Fruit fly (Drosophila melanogaster) whole organism, embryonic: Measurements from ENCODE around the gene CG6409.
A peak's percentile ranks its signal among the peaks of the same experiment; 100 is the strongest.

Experiments
- ATbp ChIP-seq: fragments of 200-800 bp; sonication (Bioruptor generic); optimal IDR thresholded peaks from 2 replicates; lab custom pipeline; 2017; ENCODE audit warnings: missing biosample characterization, mild to moderate bottlenecking, missing genetic modification characterization, missing genetic modification reagents
- CG1024 ChIP-seq: fragments of 200-800 bp; sonication (Bioruptor generic); IDR thresholded peaks from 2 replicates; pipeline ENCODE4 v1.3.6; 2022; ENCODE audit warnings: missing biosample characterization, missing genetic modification characterization
- CG11247 ChIP-seq: fragments of 200-800 bp; sonication (Bioruptor generic); IDR thresholded peaks from 2 replicates; pipeline ENCODE4 v1.3.6; 2022; ENCODE audit warnings: missing biosample characterization, missing genetic modification characterization
- CG11696 ChIP-seq: fragments of 200-800 bp; sonication (Bioruptor generic); IDR thresholded peaks from 2 replicates; pipeline ENCODE4 v1.3.6; 2022; ENCODE audit warnings: missing biosample characterization, missing genetic modification characterization
- CG12219 ChIP-seq: fragments of 200-800 bp; sonication (Bioruptor generic); optimal IDR thresholded peaks from 3 replicates; lab custom pipeline; 2018; ENCODE audit warnings: missing biosample characterization, mild to moderate bottlenecking, missing genetic modification characterization
- CG12236 ChIP-seq: fragments of 200-800 bp; sonication (Bioruptor generic); optimal IDR thresholded peaks from 2 replicates; lab custom pipeline; 2016; ENCODE audit warnings: missing biosample characterization, missing genetic modification characterization
- CG12299 ChIP-seq: fragments of 200-800 bp; sonication (Bioruptor generic); optimal IDR thresholded peaks from 2 replicates; lab custom pipeline; 2018; ENCODE audit warnings: missing biosample characterization, mild to moderate bottlenecking, missing genetic modification characterization
- CG13287 ChIP-seq: fragments of 200-800 bp; sonication (Bioruptor generic); IDR thresholded peaks from 2 replicates; pipeline ENCODE4 v1.3.6; 2022; ENCODE audit warnings: missing biosample characterization, missing genetic modification characterization; ENCODE audit not compliant: partially characterized antibody
- CG15514 ChIP-seq: fragments of 200-800 bp; sonication (Bioruptor generic); optimal IDR thresholded peaks from 3 replicates; lab custom pipeline; 2017; ENCODE audit warnings: missing biosample characterization, missing genetic modification characterization, mild to moderate bottlenecking, moderate library complexity, missing genetic modification reagents
- CG15601 ChIP-seq: fragments of 200-800 bp; sonication (Bioruptor generic); optimal IDR thresholded peaks from 3 replicates; lab custom pipeline; 2019; ENCODE audit warnings: missing biosample characterization, mild to moderate bottlenecking, missing genetic modification characterization, moderate library complexity
- CG17359 ChIP-seq: fragments of 200-800 bp; sonication (Bioruptor generic); optimal IDR thresholded peaks from 3 replicates; lab custom pipeline; 2018; ENCODE audit warnings: missing biosample characterization, mild to moderate bottlenecking, missing genetic modification characterization, moderate library complexity
- CG18599 ChIP-seq: fragments of 200-800 bp; sonication (Bioruptor generic); optimal IDR thresholded peaks from 3 replicates; lab custom pipeline; 2017; ENCODE audit warnings: missing biosample characterization, missing genetic modification characterization, mild to moderate bottlenecking, moderate library complexity, missing genetic modification reagents
- CG2120 ChIP-seq: fragments of 200-800 bp; sonication (Bioruptor generic); optimal IDR thresholded peaks from 3 replicates; lab custom pipeline; 2016; ENCODE audit warnings: missing biosample characterization, missing genetic modification characterization
- CG6689 ChIP-seq: fragments of 200-800 bp; sonication (Bioruptor generic); IDR thresholded peaks from 2 replicates; pipeline ENCODE4 v1.3.6; 2022; ENCODE audit warnings: missing biosample characterization, missing genetic modification characterization
- CG6791 ChIP-seq: fragments of 200-800 bp; sonication (Bioruptor generic); IDR thresholded peaks from 3 replicates; pipeline ENCODE4 v1.3.6; 2022; ENCODE audit warnings: missing biosample characterization, missing genetic modification characterization; ENCODE audit not compliant: partially characterized antibody
- CG8478 ChIP-seq: fragments of >200 bp; optimal IDR thresholded peaks from 2 replicates; lab custom pipeline; 2018
- Dref ChIP-seq: fragments of 200-800 bp; sonication (Bioruptor generic); IDR thresholded peaks from 2 replicates; pipeline ENCODE4 v1.3.6; 2022; ENCODE audit warnings: missing biosample characterization, missing genetic modification characterization
- Hr39 ChIP-seq: fragments of >200 bp; optimal IDR thresholded peaks from 2 replicates; lab custom pipeline; 2017
- MESR4 ChIP-seq: fragments of 200-800 bp; sonication (Bioruptor generic); optimal IDR thresholded peaks from 2 replicates; lab custom pipeline; 2018; ENCODE audit warnings: missing biosample characterization, mild to moderate bottlenecking, missing genetic modification characterization, moderate library complexity
- NFAT ChIP-seq: fragments of 200-800 bp; sonication (Bioruptor generic); IDR thresholded peaks from 2 replicates; pipeline ENCODE4 v1.3.6; 2022; ENCODE audit warnings: missing biosample characterization, missing genetic modification characterization
- NK7.1 ChIP-seq: fragments of 200-800 bp; sonication (Bioruptor generic); optimal IDR thresholded peaks from 3 replicates; lab custom pipeline; 2016; ENCODE audit warnings: missing biosample characterization, missing genetic modification characterization
- Nf-YC ChIP-seq: fragments of 200-800 bp; optimal IDR thresholded peaks from 3 replicates; lab custom pipeline; 2019; ENCODE audit warnings: missing biosample characterization, mild to moderate bottlenecking, missing genetic modification characterization, moderate library complexity
- Ravus ChIP-seq: fragments of 200-800 bp; sonication (Bioruptor generic); IDR thresholded peaks from 2 replicates; pipeline ENCODE4 v1.3.6; 2022; ENCODE audit warnings: missing biosample characterization, missing genetic modification characterization
- Side ChIP-seq: fragments of 200-800 bp; sonication (Bioruptor generic); optimal IDR thresholded peaks from 2 replicates; lab custom pipeline; 2016; ENCODE audit warnings: missing biosample characterization, missing genetic modification characterization
- Ssrp ChIP-seq: fragments of 200-800 bp; sonication (Bioruptor generic); optimal IDR thresholded peaks from 2 replicates; lab custom pipeline; 2018; ENCODE audit warnings: missing biosample characterization, mild to moderate bottlenecking, missing genetic modification characterization, moderate library complexity
- TFAM ChIP-seq: fragments of 200-800 bp; sonication (Bioruptor generic); optimal IDR thresholded peaks from 2 replicates; lab custom pipeline; 2017; ENCODE audit warnings: missing biosample characterization, missing genetic modification characterization, inconsistent platforms
- Tbp ChIP-seq: fragments of >200 bp; optimal IDR thresholded peaks from 2 replicates; lab custom pipeline; 2018; ENCODE audit warnings: missing biosample characterization, missing genetic modification characterization
- Usf ChIP-seq: fragments of 200-800 bp; sonication (Bioruptor generic); optimal IDR thresholded peaks from 2 replicates; lab custom pipeline; 2017; ENCODE audit warnings: missing genotype, missing biosample characterization, missing genetic modification characterization
- ap ChIP-seq: fragments of 200-800 bp; sonication (Bioruptor generic); IDR thresholded peaks from 2 replicates; pipeline ENCODE4 v1.3.6; 2022; ENCODE audit warnings: missing biosample characterization, missing genetic modification characterization
- ara ChIP-seq: fragments of 200-800 bp; sonication (Bioruptor generic); IDR thresholded peaks from 2 replicates; pipeline ENCODE4 v1.3.6; 2022; ENCODE audit warnings: missing biosample characterization, missing genetic modification characterization
- cg ChIP-seq: fragments of 200-800 bp; sonication (Bioruptor generic); optimal IDR thresholded peaks from 3 replicates; lab custom pipeline; 2019; ENCODE audit warnings: missing biosample characterization, mild to moderate bottlenecking, missing genetic modification characterization, moderate library complexity
- chif ChIP-seq, 2 experiments: fragments of 200-800 bp; sonication (Bioruptor generic); optimal IDR thresholded peaks; 3 replicates each; lab custom pipeline; 2016; ENCODE audit warnings: missing biosample characterization in 2 of 2, missing genetic modification characterization in 2 of 2
- corto ChIP-seq: fragments of 200-800 bp; sonication (Bioruptor generic); optimal IDR thresholded peaks from 2 replicates; lab custom pipeline; 2016; ENCODE audit warnings: missing biosample characterization, mild to moderate bottlenecking, missing genetic modification characterization, moderate library complexity
- dan ChIP-seq: fragments of 200-800 bp; sonication (Bioruptor generic); IDR thresholded peaks from 2 replicates; pipeline ENCODE4 v1.3.6; 2022; ENCODE audit warnings: missing biosample characterization, missing genetic modification characterization
- dati ChIP-seq: fragments of 200-800 bp; sonication (Bioruptor generic); IDR thresholded peaks from 2 replicates; pipeline ENCODE4 v1.3.6; 2022; ENCODE audit warnings: missing biosample characterization, missing genetic modification characterization
- eve ChIP-seq, 2 experiments: fragments of >200 bp; optimal IDR thresholded peaks; 2 replicates each; lab custom pipeline; 2017; ENCODE audit warnings: missing biosample characterization in 2 of 2, missing genetic modification characterization in 2 of 2
- fd102C ChIP-seq: fragments of 200-800 bp; sonication (Bioruptor generic); optimal IDR thresholded peaks from 2 replicates; lab custom pipeline; 2018; ENCODE audit warnings: missing biosample characterization, mild to moderate bottlenecking, missing genetic modification characterization, moderate library complexity
- fd96Cb ChIP-seq: fragments of 200-800 bp; sonication (Bioruptor generic); optimal IDR thresholded peaks from 2 replicates; lab custom pipeline; 2018; ENCODE audit warnings: missing biosample characterization, mild to moderate bottlenecking, missing genetic modification characterization, moderate library complexity
- fru ChIP-seq: fragments of >200 bp; optimal IDR thresholded peaks from 2 replicates; lab custom pipeline; 2017
- gfzf ChIP-seq: fragments of 200-800 bp; sonication (Bioruptor generic); optimal IDR thresholded peaks from 2 replicates; lab custom pipeline; 2016; ENCODE audit warnings: missing biosample characterization, mild to moderate bottlenecking, missing genetic modification characterization, moderate library complexity
- hkb ChIP-seq, 2 experiments: fragments of 200-800 bp in 1 of 2; fragments of >200 bp in 1 of 2; sonication (Bioruptor generic) in 1 of 2; IDR thresholded peaks in 1 of 2; optimal IDR thresholded peaks in 1 of 2; 2 replicates each; pipeline versions ENCODE4 v1.3.6 to Lab custom; 2017 to 2022; ENCODE audit warnings: missing biosample characterization in 1 of 2, missing genetic modification characterization in 1 of 2
- mam ChIP-seq: fragments of 200-800 bp; sonication (Bioruptor generic); optimal IDR thresholded peaks from 3 replicates; lab custom pipeline; 2016; ENCODE audit warnings: missing biosample characterization, missing genetic modification characterization
- nau ChIP-seq: fragments of 200-800 bp; sonication (Bioruptor generic); optimal IDR thresholded peaks from 3 replicates; lab custom pipeline; 2017; ENCODE audit warnings: missing biosample characterization, mild to moderate bottlenecking, missing genetic modification characterization, missing genetic modification reagents
- pan ChIP-seq, 4 experiments: fragments of >200 bp in 3 of 4; fragments of 200-800 bp in 1 of 4; sonication (Bioruptor generic) in 1 of 4; optimal IDR thresholded peaks in 3 of 4; IDR thresholded peaks in 1 of 4; 2 replicates each; pipeline versions ENCODE4 v1.3.6 to Lab custom; 2017 to 2022; ENCODE audit warnings: missing biosample characterization in 2 of 4, missing genetic modification characterization in 2 of 4, mixed read lengths in 1 of 4
- peb ChIP-seq: fragments of 200-800 bp; sonication (Bioruptor generic); IDR thresholded peaks from 2 replicates; pipeline ENCODE4 v1.3.6; 2022; ENCODE audit warnings: missing biosample characterization, missing genetic modification characterization
- pnt ChIP-seq: fragments of 200-800 bp; sonication (Bioruptor generic); optimal IDR thresholded peaks from 3 replicates; lab custom pipeline; 2016; ENCODE audit warnings: missing biosample characterization, missing genetic modification characterization
- salm ChIP-seq: fragments of 200-800 bp; sonication (Bioruptor generic); optimal IDR thresholded peaks from 2 replicates; lab custom pipeline; 2018; ENCODE audit warnings: missing biosample characterization, mild to moderate bottlenecking, missing genetic modification characterization
- scrt ChIP-seq: fragments of 200-800 bp; sonication (Bioruptor generic); optimal IDR thresholded peaks from 2 replicates; lab custom pipeline; 2018; ENCODE audit warnings: missing biosample characterization, mild to moderate bottlenecking, missing genetic modification characterization, moderate library complexity
- slp2 ChIP-seq: fragments of 200-800 bp; sonication (Bioruptor generic); optimal IDR thresholded peaks from 2 replicates; lab custom pipeline; 2016; ENCODE audit warnings: missing biosample characterization, missing genetic modification characterization
- sr ChIP-seq: fragments of 200-800 bp; sonication (Bioruptor generic); IDR thresholded peaks from 3 replicates; pipeline ENCODE4 v1.3.6; 2022; ENCODE audit warnings: missing biosample characterization, missing genetic modification characterization
- zfh2 ChIP-seq: fragments of 200-800 bp; sonication (Bioruptor generic); optimal IDR thresholded peaks from 2 replicates; lab custom pipeline; 2016; ENCODE audit warnings: missing biosample characterization, missing genetic modification characterization

Gene CG6409

DNA sequence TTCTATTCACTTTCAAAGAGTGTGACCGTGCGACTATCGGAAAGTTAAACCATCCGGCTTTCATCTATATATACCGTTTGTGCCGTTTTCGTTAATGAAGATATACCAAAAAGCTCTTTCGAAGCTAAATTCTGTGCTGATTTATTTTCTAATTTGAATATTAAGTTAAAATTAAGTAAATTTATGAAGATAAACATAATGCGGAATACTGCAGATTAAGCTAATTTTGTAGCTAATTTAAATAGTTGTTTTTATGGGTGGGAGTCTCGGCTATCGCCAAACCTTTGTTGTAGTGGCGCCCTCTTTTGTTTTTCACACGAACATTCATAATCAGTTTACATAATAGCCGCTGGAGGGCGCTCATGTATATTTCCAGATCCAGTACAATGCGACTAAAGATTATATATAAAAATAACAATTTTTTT is 16.9 kb upstream of the CG6409 start, which contains the start of gene Aps (continued):
- TF ChIP-seq CG6791 (GFP tag; lab: Robert Waterston, UW) = no peak
- no peak for TF ChIP-seq MESR4 (GFP tag; lab: Kevin White, UChicago)
- TF ChIP-seq pan (optimal IDR thresholded peaks at IDR 0.05; lab: Kevin White, UChicago) = no peak
- TF ChIP-seq pan (GFP tag; optimal IDR thresholded peaks at IDR 0.05 in 1 of 2, IDR thresholded peaks at IDR 0.05 in 1 of 2) = peak in 1 of 2 experiments; percentile 55
- peak; percentile 64 for TF ChIP-seq CG15601
- TF ChIP-seq CG8478 = no peak
- TF ChIP-seq CG17359 (tag; lab: Kevin White, UChicago) = peak; percentile 17
- TF ChIP-seq scrt (GFP tag; lab: Kevin White, UChicago) = no peak
- no peak for TF ChIP-seq CG6689 (GFP tag; lab: Robert Waterston, UW)
- no peak for TF ChIP-seq Side (GFP tag; lab: Kevin White, UChicago)
- peak; percentile 15 for TF ChIP-seq pnt (GFP tag; lab: Kevin White, UChicago)
- no peak for TF ChIP-seq nau (GFP tag; lab: Kevin White, UChicago)
- TF ChIP-seq CG13287 = no peak
- TF ChIP-seq mam (GFP tag; lab: Kevin White, UChicago) = peak; percentile 15
- no peak for TF ChIP-seq Tbp (GFP tag; lab: Kevin White, UChicago)
- peak; percentile 58; the same call in 1 of the 2 replicates for TF ChIP-seq CG1024 (GFP tag; lab: Robert Waterston, UW)
- no peak for TF ChIP-seq Usf (GFP tag; lab: Kevin White, UChicago)
- no peak for TF ChIP-seq dati (GFP tag; lab: Robert Waterston, UW)
- no peak for TF ChIP-seq corto
- no peak for TF ChIP-seq fd102C (GFP tag; lab: Kevin White, UChicago)
- TF ChIP-seq chif (GFP tag; optimal IDR thresholded peaks at IDR 0.05; lab: Kevin White, UChicago) = peak in 1 of 2 experiments; percentile 68
- TF ChIP-seq CG18599 (GFP tag; lab: Kevin White, UChicago) = no peak
- no peak for TF ChIP-seq Nf-YC (tag; lab: Kevin White, UChicago)
- TF ChIP-seq CG2120 (GFP tag; lab: Kevin White, UChicago) = peak; percentile 54
- no peak for TF ChIP-seq CG12299 (tag; lab: Kevin White, UChicago)
- TF ChIP-seq Dref = no peak
- TF ChIP-seq eve (GFP tag; optimal IDR thresholded peaks at IDR 0.05; lab: Kevin White, UChicago) = peak in 1 of 2 experiments; percentile 81
- TF ChIP-seq Hr39 (lab: Kevin White, UChicago) = no peak
- peak; percentile 50 for TF ChIP-seq CG15514 (GFP tag; lab: Kevin White, UChicago)
- TF ChIP-seq CG12219 = no peak
- TF ChIP-seq Ravus (GFP tag; lab: Robert Waterston, UW) = no peak; the same call in 1 of the 2 replicates
- TF ChIP-seq Ssrp = peak; percentile 20
- TF ChIP-seq CG11247 (GFP tag; lab: Robert Waterston, UW) = peak; percentile 71
- 0 out of 2 replicates have a peak, but pooled peaks have one; percentile 34 for TF ChIP-seq ara (GFP tag; lab: Robert Waterston, UW)
- TF ChIP-seq fd96Cb (tag; lab: Kevin White, UChicago) = no peak
- TF ChIP-seq sr (GFP tag; lab: Robert Waterston, UW) = 0 out of 3 replicates have a peak, but pooled peaks have one; percentile 15
- TF ChIP-seq slp2 (GFP tag; lab: Kevin White, UChicago) = no peak
- no peak for TF ChIP-seq ATbp (GFP tag; lab: Kevin White, UChicago)
- peak; percentile 86 for TF ChIP-seq gfzf (GFP tag; lab: Kevin White, UChicago)
- TF ChIP-seq CG12236 (GFP tag; lab: Kevin White, UChicago) = no peak
- TF ChIP-seq ap (GFP tag; lab: Robert Waterston, UW) = no peak
- TF ChIP-seq zfh2 = no peak
- no peak for TF ChIP-seq peb
- TF ChIP-seq TFAM = no peak
- no peak for TF ChIP-seq NK7.1 (GFP tag; lab: Kevin White, UChicago)
- peak; percentile 89 for TF ChIP-seq NFAT (GFP tag; lab: Robert Waterston, UW)
- TF ChIP-seq dan (GFP tag; lab: Robert Waterston, UW) = no peak
- no peak for TF ChIP-seq cg (GFP tag; lab: Kevin White, UChicago)
- no peak for TF ChIP-seq CG11696 (GFP tag; lab: Robert Waterston, UW)
- TF ChIP-seq salm (tag; lab: Kevin White, UChicago) = no peak
- TF ChIP-seq fru (lab: Kevin White, UChicago) = no peak
- no peak for TF ChIP-seq hkb (optimal IDR thresholded peaks at IDR 0.05; lab: Kevin White, UChicago)
- peak; percentile 29; the same call in 1 of the 2 replicates for TF ChIP-seq hkb (GFP tag; IDR thresholded peaks at IDR 0.05; lab: Robert Waterston, UW)
